Worm (Caenorhabditis elegans) whole organism, L4/young adult: ENCODE results near the gene fbxa-137.

ENCODE experiments used
- dao-5 ChIP-seq: sonication (generic microtip); optimal IDR thresholded peaks from 2 replicates; lab custom pipeline; 2016; ENCODE audit warnings: missing genotype, missing genetic modification characterization, moderate library complexity, missing compliant biosample characterization
- him-1 ChIP-seq: sonication (generic microtip); optimal IDR thresholded peaks from 2 replicates; lab custom pipeline; 2016; ENCODE audit warnings: missing genotype, missing genetic modification reagents, missing genetic modification characterization, missing compliant biosample characterization

ce11 chrV:2266958-2267357 is 11.7 kb upstream of the fbxa-137 start, which contains the start of gene nhr-275:
- TF ChIP-seq him-1: no peak
- no peak for TF ChIP-seq dao-5
